Fruit fly (Drosophila melanogaster): Measurements from ENCODE around the gene CG15343.

The CG15343 gene

DNA sequence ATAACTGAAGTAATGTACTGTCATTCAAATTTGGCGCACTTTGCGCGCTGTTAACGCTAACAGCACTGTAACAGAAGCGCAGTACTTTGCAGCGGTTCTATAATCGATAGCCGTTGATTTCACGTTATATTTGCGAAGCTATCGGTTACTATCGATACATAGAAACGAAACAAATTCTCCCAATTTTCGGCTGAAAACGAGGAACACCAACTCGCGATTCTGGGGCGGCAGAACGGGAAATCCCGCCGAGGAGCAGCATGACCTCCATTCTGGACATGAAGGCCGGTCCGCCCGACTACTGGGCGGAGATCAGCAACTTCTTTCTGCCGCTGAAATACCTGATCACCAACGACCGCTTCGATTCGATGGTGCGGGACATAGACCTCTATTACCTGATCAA lies 315 bp downstream of the CG15343 start, which contains the start of gene CG1636:
Gene CG1636, plus strand, starts transcription at position 122 of the 400 bp plus-strand sequence.
- TF ChIP-seq Hr96 (GFP tag; optimal IDR thresholded peaks at IDR 0.05) (no peak), Clk (GFP tag; optimal IDR thresholded peaks at IDR 0.05) (no peak), CG7045 (GFP tag; optimal IDR thresholded peaks at IDR 0.05) (no peak), Mnt (GFP tag; optimal IDR thresholded peaks at IDR 0.05) (no peak), cnc (optimal IDR thresholded peaks at IDR 0.05) (no peak), toe (GFP tag; optimal IDR thresholded peaks at IDR 0.05) (no peak), cic (GFP tag; optimal IDR thresholded peaks at IDR 0.05) (no peak), CG11617 (GFP tag; optimal IDR thresholded peaks at IDR 0.05) (no peak), CG12768 (GFP tag; optimal IDR thresholded peaks at IDR 0.05) (no peak)

DNA sequence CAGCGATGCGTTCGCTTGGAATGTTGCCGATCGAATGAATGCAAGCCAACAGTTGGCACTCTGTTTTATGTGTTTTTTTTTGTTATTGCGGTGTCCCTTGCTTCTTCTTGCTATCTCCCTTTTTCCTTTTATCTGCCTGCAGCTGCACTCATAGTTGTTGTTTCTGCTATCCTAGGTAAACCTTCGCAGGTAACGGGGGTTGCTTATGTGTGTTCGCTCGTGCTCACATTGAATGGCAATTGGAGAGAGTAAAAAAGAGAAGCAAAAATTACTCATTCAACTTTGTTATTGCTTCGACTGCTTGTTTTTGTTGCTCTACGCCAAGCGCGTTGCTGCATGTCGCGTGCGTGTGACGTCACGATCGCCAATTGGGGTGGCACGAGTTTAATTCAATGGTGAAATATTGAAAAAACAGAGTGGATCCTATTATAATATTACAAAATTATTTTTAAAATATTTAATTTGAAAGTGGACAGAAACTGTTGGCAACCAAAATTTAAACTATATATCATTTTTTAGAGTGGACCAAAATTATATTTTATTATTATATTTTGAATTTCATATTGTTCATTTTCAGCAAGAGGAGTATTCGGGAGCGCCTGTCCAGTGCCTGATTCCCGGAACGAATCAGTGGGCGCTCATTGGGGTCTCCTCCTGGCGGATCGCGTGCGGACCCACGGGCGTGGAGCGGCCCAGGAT lies 2.1 kb downstream of the CG15343 start, which contains the start of gene Corp:
Gene Corp, minus strand, starts transcription at position 47 of the 699 bp plus-strand sequence.
- TF ChIP-seq CG33017 (tag; optimal IDR thresholded peaks at IDR 0.05), result peak; percentile 64
- peak; percentile 81 for TF ChIP-seq ovo (GFP tag; optimal IDR thresholded peaks at IDR 0.05)
- peak; percentile 28 for TF ChIP-seq cic (GFP tag; optimal IDR thresholded peaks at IDR 0.05)
- TF ChIP-seq pad (GFP tag; optimal IDR thresholded peaks at IDR 0.05), result peak; percentile 41
- TF ChIP-seq Crg-1 (GFP tag; optimal IDR thresholded peaks at IDR 0.05), result no peak
- peak; percentile 54 for TF ChIP-seq CG7045 (GFP tag; optimal IDR thresholded peaks at IDR 0.05)
- peak; percentile 95 for TF ChIP-seq bab1 (GFP tag; optimal IDR thresholded peaks at IDR 0.05)
- peak; percentile 87 for TF ChIP-seq CG7101 (tag; optimal IDR thresholded peaks at IDR 0.05)
- TF ChIP-seq tj (GFP tag; optimal IDR thresholded peaks at IDR 0.05), result peak; percentile 48
- peak; percentile 82 for TF ChIP-seq CG11617 (GFP tag; optimal IDR thresholded peaks at IDR 0.05)
- TF ChIP-seq Mnt (GFP tag; optimal IDR thresholded peaks at IDR 0.05), result peak; percentile 36
- TF ChIP-seq CG12768 (GFP tag; optimal IDR thresholded peaks at IDR 0.05), result no peak
- TF ChIP-seq Hr96 (GFP tag; optimal IDR thresholded peaks at IDR 0.05), result no peak
- peak; percentile 75 for TF ChIP-seq CG14711 (tag; optimal IDR thresholded peaks at IDR 0.05)

DNA sequence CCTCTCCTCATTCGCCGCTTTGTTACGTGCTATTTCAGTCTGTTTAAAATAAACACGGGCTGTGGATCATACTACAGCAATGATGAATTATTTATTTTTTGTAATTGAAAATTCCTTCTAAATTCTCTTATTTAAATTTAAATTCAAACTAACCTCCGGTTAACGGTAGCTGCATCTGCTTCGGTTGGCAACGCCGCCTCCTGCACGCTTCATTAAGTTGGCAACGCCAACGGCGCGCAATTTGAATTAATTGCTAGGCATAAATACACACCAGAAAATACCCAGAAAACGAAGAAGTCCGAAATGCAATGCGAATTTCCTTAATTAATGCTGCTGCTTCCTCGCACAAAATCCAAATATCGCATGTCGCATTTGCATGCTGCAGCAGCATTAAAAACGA lies 8.3 kb downstream of the CG15343 start:
- TF ChIP-seq Crg-1 (GFP tag; optimal IDR thresholded peaks at IDR 0.05), result no peak
- peak; percentile 28 for TF ChIP-seq bab1 (GFP tag; optimal IDR thresholded peaks at IDR 0.05)

DNA sequence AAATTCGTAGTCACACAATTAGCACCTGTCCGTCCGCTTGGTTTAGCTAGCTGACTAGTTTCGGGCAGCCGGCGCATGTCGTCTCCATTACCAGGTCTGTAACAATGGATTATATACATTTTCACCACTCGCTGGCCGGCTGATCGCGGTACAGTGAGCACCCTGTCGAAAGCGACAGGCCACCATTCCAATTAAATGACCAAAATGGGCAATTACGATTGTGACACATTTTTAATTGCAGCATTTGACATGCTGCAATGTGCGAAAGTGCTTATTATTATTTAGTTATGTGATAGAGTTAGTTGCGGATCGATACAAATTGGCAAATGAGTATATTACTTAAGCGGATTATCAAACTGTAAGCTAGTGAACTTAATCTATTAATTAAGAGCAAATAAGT lies 10.4 kb downstream of the CG15343 start:
- TF ChIP-seq bab1 (GFP tag; optimal IDR thresholded peaks at IDR 0.05), result peak; percentile 46
- no peak for TF ChIP-seq toe (GFP tag; optimal IDR thresholded peaks at IDR 0.05)

DNA sequence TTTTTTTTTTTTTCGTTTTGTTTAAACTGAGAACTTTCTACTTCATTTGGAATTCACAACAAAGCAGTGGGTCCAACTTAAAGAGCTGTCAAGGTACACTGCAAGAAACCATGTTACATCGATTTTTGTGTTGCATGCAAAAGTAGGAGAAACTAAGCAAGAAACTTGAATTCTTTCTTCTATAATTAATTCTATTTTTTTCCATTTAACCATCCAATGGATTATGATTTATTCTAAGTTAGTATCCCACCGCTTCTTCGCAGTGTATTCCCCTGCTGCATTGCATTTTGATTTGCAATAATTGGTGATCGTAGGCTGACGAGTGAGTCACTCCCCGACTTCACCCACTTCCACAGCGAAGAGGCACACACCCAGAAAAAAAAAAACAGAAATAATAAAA lies 13.7 kb downstream of the CG15343 start:
- TF ChIP-seq CG5204 (GFP tag; optimal IDR thresholded peaks at IDR 0.05) (no peak), Clk (GFP tag; optimal IDR thresholded peaks at IDR 0.05) (no peak), bab1 (GFP tag; optimal IDR thresholded peaks at IDR 0.05) (peak; percentile 70), CG1620 (GFP tag; optimal IDR thresholded peaks at IDR 0.05) (peak; percentile 27)

DNA sequence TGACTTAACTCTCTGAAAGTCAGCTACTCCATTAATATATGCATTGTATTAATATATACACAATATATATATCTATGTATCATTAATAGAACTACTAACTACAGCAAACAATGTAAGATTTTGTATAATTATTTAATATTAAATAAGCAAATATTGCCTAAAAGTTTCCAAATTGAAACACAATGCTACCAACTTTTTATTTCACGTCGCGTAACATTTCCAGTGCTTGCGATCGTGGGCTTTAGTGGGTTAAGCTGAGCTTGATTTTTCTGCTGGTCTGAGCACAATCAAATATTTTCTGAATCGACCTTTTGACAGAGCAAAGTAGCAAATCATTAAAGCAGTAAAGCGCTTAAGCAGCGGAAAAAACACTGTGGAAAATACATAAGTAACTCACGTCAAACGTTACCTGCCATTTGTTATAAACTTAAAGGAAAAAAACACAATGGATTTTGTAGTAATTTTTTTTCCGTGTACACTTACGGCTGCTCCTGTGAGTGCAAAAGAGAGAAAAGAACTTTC lies 15.3 kb downstream of the CG15343 start:
- TF ChIP-seq toe (GFP tag; optimal IDR thresholded peaks at IDR 0.05) (no peak), pad (GFP tag; optimal IDR thresholded peaks at IDR 0.05) (no peak), Clk (GFP tag; optimal IDR thresholded peaks at IDR 0.05) (no peak), CG7101 (tag; optimal IDR thresholded peaks at IDR 0.05) (no peak), cic (GFP tag; optimal IDR thresholded peaks at IDR 0.05) (no peak), tj (GFP tag; optimal IDR thresholded peaks at IDR 0.05) (peak; percentile 66), ovo (GFP tag; optimal IDR thresholded peaks at IDR 0.05) (no peak), bab1 (GFP tag; optimal IDR thresholded peaks at IDR 0.05) (peak; percentile 67), cnc (optimal IDR thresholded peaks at IDR 0.05) (no peak), CG7045 (GFP tag; optimal IDR thresholded peaks at IDR 0.05) (no peak), CG11617 (GFP tag; optimal IDR thresholded peaks at IDR 0.05) (no peak), Hr96 (GFP tag; optimal IDR thresholded peaks at IDR 0.05) (no peak), kay (GFP tag; ENCODE audit: borderline replicate concordance) (no peak)

DNA sequence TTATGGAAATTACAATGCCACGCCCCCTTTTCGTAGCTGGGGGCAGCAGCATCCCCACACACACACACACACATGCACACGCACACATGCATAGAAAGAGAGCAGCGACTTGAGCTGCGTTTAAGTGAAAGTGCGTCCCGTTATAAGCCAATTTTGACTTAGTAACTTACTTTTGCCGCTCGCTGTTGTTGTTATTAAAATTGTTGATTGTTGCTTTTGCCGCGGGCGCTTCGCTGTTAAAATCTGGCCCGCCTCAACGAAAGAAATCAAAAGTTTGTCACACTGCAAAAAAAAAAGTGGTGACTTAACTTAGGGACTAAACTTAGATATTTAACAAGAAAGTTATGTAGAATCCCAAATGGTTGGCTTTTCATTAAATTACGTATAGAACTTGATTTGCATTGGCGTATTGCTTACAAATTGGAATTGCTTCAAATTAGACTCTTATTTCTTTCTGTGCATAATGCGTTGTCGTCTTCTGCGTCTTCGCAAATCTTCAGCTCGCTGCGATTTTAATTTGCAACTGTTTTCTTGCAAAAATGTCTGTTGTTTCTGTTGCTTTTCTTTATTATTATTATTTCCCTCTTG lies 18.8 kb downstream of the CG15343 start:
- TF ChIP-seq toe (GFP tag; optimal IDR thresholded peaks at IDR 0.05) (no peak), CG1620 (GFP tag; optimal IDR thresholded peaks at IDR 0.05) (no peak), cnc (optimal IDR thresholded peaks at IDR 0.05) (no peak), ovo (GFP tag; optimal IDR thresholded peaks at IDR 0.05) (no peak), tj (GFP tag; optimal IDR thresholded peaks at IDR 0.05) (no peak), CG33017 (tag; optimal IDR thresholded peaks at IDR 0.05) (no peak), CG14711 (tag; optimal IDR thresholded peaks at IDR 0.05) (no peak), kay (GFP tag; ENCODE audit: borderline replicate concordance) (no peak), Hr96 (GFP tag; optimal IDR thresholded peaks at IDR 0.05) (no peak), CG12768 (GFP tag; optimal IDR thresholded peaks at IDR 0.05) (no peak), pad (GFP tag; optimal IDR thresholded peaks at IDR 0.05) (no peak), cic (GFP tag; optimal IDR thresholded peaks at IDR 0.05) (no peak), bab1 (GFP tag; optimal IDR thresholded peaks at IDR 0.05) (no peak), CG5204 (GFP tag; optimal IDR thresholded peaks at IDR 0.05) (no peak), CG7045 (GFP tag; optimal IDR thresholded peaks at IDR 0.05) (no peak), CG11617 (GFP tag; optimal IDR thresholded peaks at IDR 0.05) (no peak), CG7101 (tag; optimal IDR thresholded peaks at IDR 0.05) (no peak), Crg-1 (GFP tag; optimal IDR thresholded peaks at IDR 0.05) (no peak)
